Worm (Caenorhabditis elegans): ENCODE measurements around the gene ZC412.10.

Gene ZC412.10

ce11 chrV:14853739-14854138 lies 22.9 kb downstream of the ZC412.10 start:
- peak; percentile 24 for TF ChIP-seq nhr-80 (tag; optimal IDR thresholded peaks at IDR 0.05)
- TF ChIP-seq ama-1 (optimal IDR thresholded peaks at IDR 0.05): no peak
- TF ChIP-seq ama-1 (GFP tag; optimal IDR thresholded peaks at IDR 0.05): no peak
- TF ChIP-seq let-607 (tag; optimal IDR thresholded peaks at IDR 0.05): peak in 1 of 2 experiments; percentile 74

DNA sequence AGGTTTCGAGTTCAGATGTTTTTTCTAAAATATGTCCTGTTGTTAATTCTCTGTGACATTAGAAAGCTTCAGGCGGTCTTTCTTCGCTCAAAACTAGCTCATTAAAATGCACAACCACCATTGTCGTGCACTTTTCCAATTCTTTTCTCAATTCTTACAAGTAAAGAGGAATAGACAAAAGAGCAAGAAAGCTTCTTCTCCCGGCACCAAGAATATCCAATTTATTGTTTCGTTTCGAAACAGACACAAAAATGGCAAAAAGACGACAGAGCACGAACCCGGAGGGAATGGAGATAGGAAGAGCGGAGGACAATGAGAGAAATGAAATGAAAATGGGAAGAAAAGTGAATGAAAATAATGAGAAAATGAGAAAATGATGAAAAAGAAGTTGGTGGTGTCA lies 24.0 kb downstream of the ZC412.10 start:
- TF ChIP-seq snpc-4 (GFP tag; optimal IDR thresholded peaks at IDR 0.05) (no peak), snpc-4 (tag; optimal IDR thresholded peaks at IDR 0.05) (no peak), lsl-1 (GFP tag; optimal IDR thresholded peaks at IDR 0.05) (no peak), ZK185.1 (tag; optimal IDR thresholded peaks at IDR 0.05; ENCODE audit: poor library complexity, severe bottlenecking) (no peak), aptf-2 (GFP tag; conservative IDR thresholded peaks at IDR 0.05) (no peak), aptf-3 (GFP tag; IDR thresholded peaks at IDR 0.05) (no peak), hlh-12 (tag; optimal IDR thresholded peaks at IDR 0.05) (no peak), F10E7.11 (tag; optimal IDR thresholded peaks at IDR 0.05) (no peak), K11D2.4 (GFP tag; IDR thresholded peaks at IDR 0.05) (no peak), madf-3 (GFP tag; IDR thresholded peaks at IDR 0.05) (no peak), snpc-1.1 (tag; optimal IDR thresholded peaks at IDR 0.05; ENCODE audit: insufficient read depth) (no peak), somi-1 (GFP tag; optimal IDR thresholded peaks at IDR 0.05) (no peak), tbx-9 (tag; optimal IDR thresholded peaks at IDR 0.05; ENCODE audit: borderline replicate concordance) (no peak), egl-18 (GFP tag; IDR thresholded peaks at IDR 0.05) (no peak), ekl-4 (GFP tag; IDR thresholded peaks at IDR 0.05) (no peak)

DNA sequence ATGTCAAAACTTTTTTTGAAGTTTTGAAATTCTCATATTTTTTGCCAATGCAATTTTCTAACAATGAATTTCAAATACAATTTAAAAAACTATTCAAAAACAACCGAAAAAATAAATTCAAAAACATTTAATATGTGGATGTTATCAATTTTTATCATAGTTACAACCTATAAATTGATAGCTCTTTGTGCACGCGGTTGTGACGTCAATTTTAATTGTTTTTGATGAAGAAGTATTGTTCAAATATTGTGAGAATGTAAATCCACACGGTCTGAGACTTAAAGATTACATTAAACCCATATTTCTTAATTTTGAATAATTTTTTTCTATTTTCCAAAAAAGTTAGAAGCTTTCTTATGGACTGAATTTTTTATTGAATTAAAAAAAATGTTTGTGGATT lies 24.7 kb downstream of the ZC412.10 start:
- TF ChIP-seq nhr-80 (tag; optimal IDR thresholded peaks at IDR 0.05): no peak
- no peak for TF ChIP-seq sdz-38 (tag; optimal IDR thresholded peaks at IDR 0.05)
- no peak for TF ChIP-seq lsl-1 (GFP tag; optimal IDR thresholded peaks at IDR 0.05)
- no peak for TF ChIP-seq ztf-22 (GFP tag; optimal IDR thresholded peaks at IDR 0.05)
- TF ChIP-seq F57A8.1 (GFP tag; optimal IDR thresholded peaks at IDR 0.05): no peak
- no peak for TF ChIP-seq sea-2 (GFP tag; IDR thresholded peaks at IDR 0.05)
- no peak for TF ChIP-seq B0019.2 (GFP tag; conservative IDR thresholded peaks at IDR 0.05)
- no peak for TF ChIP-seq dpff-1 (tag; optimal IDR thresholded peaks at IDR 0.05)
- TF ChIP-seq egl-44 (GFP tag; IDR thresholded peaks at IDR 0.05): no peak

ce11 chrV:14851206-14851605 lies 25.4 kb downstream of the ZC412.10 start:
- TF ChIP-seq hmg-1.2 (GFP tag; IDR thresholded peaks at IDR 0.05) (peak; percentile 52; the same call in 1 of the 2 replicates), ama-1 (optimal IDR thresholded peaks at IDR 0.05) (peak; percentile 24), ama-1 (GFP tag; optimal IDR thresholded peaks at IDR 0.05) (no peak), aptf-2 (GFP tag; conservative IDR thresholded peaks at IDR 0.05) (no peak), cebp-1 (GFP tag; IDR thresholded peaks at IDR 0.05) (no peak), cebp-1 (tag; optimal IDR thresholded peaks at IDR 0.05) (peak; percentile 44), chd-7 (tag; optimal IDR thresholded peaks at IDR 0.05) (peak; percentile 19)

DNA sequence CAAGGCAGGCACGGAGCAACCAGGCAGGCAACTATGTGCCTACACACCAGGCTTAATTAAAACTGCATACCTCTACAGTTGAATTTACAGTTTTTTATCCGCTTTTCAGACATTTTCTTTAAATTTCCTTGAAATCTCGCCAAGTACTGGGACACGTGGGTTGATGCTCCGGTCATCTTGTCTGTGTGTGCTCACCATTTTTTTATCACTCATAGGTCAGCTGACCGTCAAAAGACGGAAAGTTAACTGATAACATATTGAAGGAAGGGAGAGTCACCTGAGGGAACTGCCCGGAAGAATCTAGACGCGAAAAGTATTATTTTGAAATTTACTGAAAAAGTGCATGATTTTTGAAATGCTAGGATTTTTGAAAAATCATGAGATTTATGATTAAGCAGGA lies 26.1 kb downstream of the ZC412.10 start:
- peak; percentile 37 for TF ChIP-seq nhr-90 (tag; optimal IDR thresholded peaks at IDR 0.05)
- TF ChIP-seq cebp-1 (GFP tag; IDR thresholded peaks at IDR 0.05): peak; percentile 48; the same call in 1 of the 2 replicates
- peak; percentile 78 for TF ChIP-seq cebp-1 (tag; optimal IDR thresholded peaks at IDR 0.05)
- TF ChIP-seq K12H6.12 (tag; optimal IDR thresholded peaks at IDR 0.05): no peak
- TF ChIP-seq nhr-80 (tag; optimal IDR thresholded peaks at IDR 0.05): peak; percentile 72
- TF ChIP-seq let-526 (GFP tag; IDR thresholded peaks at IDR 0.05): peak; percentile 48; the same call in 1 of the 2 replicates
- TF ChIP-seq nfyb-1 (GFP tag; IDR thresholded peaks at IDR 0.05): peak; percentile 49; the same call in 1 of the 2 replicates
- TF ChIP-seq dox-1 (GFP tag; IDR thresholded peaks at IDR 0.05): peak; percentile 67
- TF ChIP-seq ets-4 (GFP tag; optimal IDR thresholded peaks at IDR 0.05): peak; percentile 62
- TF ChIP-seq ztf-22 (GFP tag; optimal IDR thresholded peaks at IDR 0.05): no peak
- TF ChIP-seq hsf-1 (GFP tag; IDR thresholded peaks at IDR 0.05): peak; percentile 82; the same call in 1 of the 2 replicates
- TF ChIP-seq F39B2.1 (GFP tag; IDR thresholded peaks at IDR 0.05): 0 out of 2 replicates have a peak, but pooled peaks have one; percentile 19
- no peak for TF ChIP-seq akir-1 (GFP tag; optimal IDR thresholded peaks at IDR 0.05)
- TF ChIP-seq let-607 (tag; optimal IDR thresholded peaks at IDR 0.05): peak; percentile 14 to 49
- 0 out of 2 replicates have a peak, but pooled peaks have one; percentile 24 for TF ChIP-seq mcd-1 (GFP tag; IDR thresholded peaks at IDR 0.05)
- no peak for TF ChIP-seq snpc-4 (GFP tag; optimal IDR thresholded peaks at IDR 0.05)
- TF ChIP-seq snpc-4 (tag; optimal IDR thresholded peaks at IDR 0.05): peak in 1 of 4 experiments; percentile 20
- 0 out of 2 replicates have a peak, but pooled peaks have one; percentile 20 for TF ChIP-seq B0336.3 (GFP tag; IDR thresholded peaks at IDR 0.05)
- no peak for TF ChIP-seq nhr-179 (tag; optimal IDR thresholded peaks at IDR 0.05)
- TF ChIP-seq chd-7 (tag; optimal IDR thresholded peaks at IDR 0.05): peak; percentile 56
